Worm (Caenorhabditis elegans) whole organism, midembryonic: ENCODE data around the gene W05H9.2.
A peak's percentile ranks its signal among the peaks of the same experiment; 100 is the strongest.

Experiments used
- T22C8.4 ChIP-seq: fragments of 200-800 bp; sonication (Bioruptor generic); IDR thresholded peaks from 2 replicates; pipeline ENCODE4 v1.3.6; 2022; ENCODE audit warnings: missing genetic modification characterization, missing compliant biosample characterization
- cog-1 ChIP-seq: sonication (generic microtip); optimal IDR thresholded peaks from 2 replicates; lab custom pipeline; 2016; ENCODE audit warnings: missing genetic modification characterization, missing compliant biosample characterization
- flt-1 ChIP-seq: fragments of 200-800 bp; sonication (Bioruptor generic); IDR thresholded peaks from 2 replicates; pipeline ENCODE4 v1.3.6; 2022; ENCODE audit warnings: missing genetic modification characterization, missing compliant biosample characterization
- klf-2 ChIP-seq: fragments of 200-800 bp; sonication (Bioruptor generic); conservative IDR thresholded peaks from 2 replicates; pipeline ENCODE4 v1.3.6; 2022; ENCODE audit warnings: missing genetic modification reagents, missing genetic modification characterization, missing compliant biosample characterization
- med-1 ChIP-seq: sonication (generic microtip); optimal IDR thresholded peaks from 2 replicates; lab custom pipeline; 2017; ENCODE audit warnings: missing genetic modification characterization, mild to moderate bottlenecking, missing compliant biosample characterization, antibody characterized with exemption, missing genetic modification reagents; ENCODE audit not compliant: insufficient read depth
- ref-1 ChIP-seq: fragments of 200-800 bp; sonication (Bioruptor generic); conservative IDR thresholded peaks from 2 replicates; pipeline ENCODE4 v1.3.6; 2022; ENCODE audit warnings: missing genetic modification reagents, missing genetic modification characterization, missing compliant biosample characterization
- tab-1 ChIP-seq: fragments of 200-800 bp; sonication (Bioruptor generic); IDR thresholded peaks from 2 replicates; pipeline ENCODE4 v1.3.6; 2022; ENCODE audit warnings: missing genetic modification characterization, missing compliant biosample characterization
- ztf-23 ChIP-seq: fragments of 200-800 bp; sonication (Bioruptor generic); IDR thresholded peaks from 2 replicates; pipeline ENCODE4 v1.3.6; 2022; ENCODE audit warnings: missing genetic modification reagents, missing genetic modification characterization, missing compliant biosample characterization
- ztf-29 ChIP-seq: fragments of 200-800 bp; sonication (Bioruptor generic); IDR thresholded peaks from 2 replicates; pipeline ENCODE4 v1.3.6; 2022; ENCODE audit warnings: missing genetic modification reagents, missing genetic modification characterization, missing compliant biosample characterization

Gene W05H9.2

DNA sequence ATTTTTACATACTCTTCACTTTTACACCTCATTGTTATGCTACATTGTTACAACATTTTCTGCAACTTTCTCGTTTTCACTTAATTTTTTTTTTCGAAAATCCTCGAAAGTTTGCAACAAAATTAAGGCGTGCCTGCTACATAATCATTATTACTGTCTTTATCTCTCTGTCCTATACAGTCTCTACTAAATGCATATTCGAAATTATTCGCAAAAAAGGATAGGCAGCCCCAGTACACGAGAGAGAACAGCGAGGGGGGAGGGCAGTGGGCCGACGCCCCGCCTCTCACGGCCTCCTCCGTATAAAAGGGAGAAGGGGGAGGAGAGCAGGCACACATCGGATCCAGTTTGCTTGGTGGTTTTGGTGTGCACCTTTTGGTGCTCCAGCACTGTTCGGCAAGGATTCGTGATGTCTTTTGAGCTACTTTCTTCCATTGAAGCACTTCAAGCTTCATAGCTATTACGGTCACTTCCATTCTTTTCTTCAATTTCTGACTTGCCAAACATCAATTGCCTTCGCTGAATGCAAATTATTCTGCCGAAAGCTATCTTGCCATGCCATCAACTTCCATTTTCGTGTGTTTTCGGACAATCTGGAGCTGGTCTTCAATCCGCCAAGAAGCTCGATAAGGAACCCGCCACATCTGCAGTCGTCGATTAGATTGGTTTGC, 14.8 kb upstream of the W05H9.2 start:
- TF ChIP-seq ref-1 (GFP tag; lab: Robert Waterston, UW), result no peak
- TF ChIP-seq tab-1, result no peak
- no peak for TF ChIP-seq ztf-23 (GFP tag; lab: Robert Waterston, UW)
- no peak for TF ChIP-seq med-1 (GFP tag; lab: Kevin White, UChicago)
- TF ChIP-seq flt-1, result peak; percentile 36; the same call in 1 of the 2 replicates
- TF ChIP-seq klf-2 (GFP tag; lab: Robert Waterston, UW), result no peak
- TF ChIP-seq ztf-29, result no peak
- TF ChIP-seq T22C8.4 (GFP tag; lab: Robert Waterston, UW), result no peak
- TF ChIP-seq cog-1 (tag; lab: Kevin White, UChicago), result peak; percentile 10

ce11 chrX:6252752-6253151, 14.1 kb upstream of the W05H9.2 start:
- no peak for TF ChIP-seq ztf-23 (GFP tag; lab: Robert Waterston, UW)

ce11 chrX:6253160-6253559, 13.7 kb upstream of the W05H9.2 start:
- no peak for TF ChIP-seq ztf-23 (GFP tag; lab: Robert Waterston, UW)
- no peak for TF ChIP-seq med-1 (GFP tag; lab: Kevin White, UChicago)
- no peak for TF ChIP-seq ref-1 (GFP tag; lab: Robert Waterston, UW)
- TF ChIP-seq T22C8.4 (GFP tag; lab: Robert Waterston, UW), result no peak
- TF ChIP-seq ztf-29, result no peak
- no peak for TF ChIP-seq cog-1 (tag; lab: Kevin White, UChicago)
- TF ChIP-seq flt-1, result no peak; the same call in 1 of the 2 replicates
- no peak for TF ChIP-seq klf-2 (GFP tag; lab: Robert Waterston, UW)
- no peak for TF ChIP-seq tab-1

DNA sequence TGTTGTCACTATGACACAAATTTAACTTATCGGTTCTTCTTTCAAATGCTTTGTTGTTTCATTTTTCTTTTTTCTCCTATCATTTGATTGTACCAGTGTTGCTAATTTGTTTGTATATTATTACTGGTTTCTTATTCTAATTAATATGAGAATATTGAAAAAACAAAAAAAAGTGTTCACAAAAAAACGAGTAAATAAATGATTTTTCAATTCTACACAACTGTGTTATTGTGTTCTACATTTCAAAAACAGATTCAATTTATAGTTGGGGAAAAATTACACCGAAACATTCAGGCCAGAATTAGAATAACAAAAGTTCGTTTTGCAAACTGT, 13.3 kb upstream of the W05H9.2 start:
- no peak for TF ChIP-seq ztf-29
- no peak for TF ChIP-seq ztf-23 (GFP tag; lab: Robert Waterston, UW)
- no peak for TF ChIP-seq cog-1 (tag; lab: Kevin White, UChicago)

DNA sequence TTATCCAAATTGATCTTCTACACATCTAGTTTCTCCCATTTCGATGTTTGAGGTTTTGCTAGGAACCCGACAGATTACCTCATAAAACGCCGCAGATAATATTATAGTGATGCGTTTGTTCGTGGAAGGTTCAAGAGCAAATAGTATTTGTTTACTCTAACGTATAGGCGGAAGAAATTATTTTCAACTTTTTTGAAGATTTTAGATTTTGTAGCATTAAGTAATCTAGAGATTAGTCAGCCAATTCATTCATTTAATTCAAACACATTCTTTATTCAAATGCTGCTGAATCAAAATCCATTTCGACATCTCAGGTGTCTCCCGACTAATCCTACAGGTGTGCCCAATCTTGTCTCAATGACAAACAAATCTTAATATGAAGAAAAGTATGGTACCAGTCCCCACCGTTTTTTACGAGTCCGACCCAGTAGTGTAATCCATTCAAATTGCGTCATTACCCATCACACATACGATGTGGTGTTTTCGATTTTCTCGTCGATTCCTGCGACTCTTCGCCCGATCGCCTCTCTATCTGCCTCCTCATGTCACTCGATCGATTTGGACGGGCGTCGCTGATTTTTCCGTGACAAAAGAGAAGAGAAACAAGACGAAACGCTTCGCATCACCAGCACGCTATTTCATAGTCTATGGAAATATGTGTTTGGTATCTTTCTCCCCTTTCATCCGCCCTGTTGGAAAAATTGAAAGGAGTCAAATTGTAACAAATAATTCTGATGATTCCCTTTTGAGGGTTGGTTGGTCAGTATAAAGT, 12.8 kb upstream of the W05H9.2 start:
- TF ChIP-seq T22C8.4 (GFP tag; lab: Robert Waterston, UW), result peak; percentile 31; the same call in 1 of the 2 replicates
- TF ChIP-seq flt-1, result peak; percentile 53; the same call in 1 of the 2 replicates
- TF ChIP-seq ztf-29, result no peak
- peak; percentile 16 for TF ChIP-seq cog-1 (tag; lab: Kevin White, UChicago)
- peak; percentile 47; the same call in 1 of the 2 replicates for TF ChIP-seq tab-1

- TF ChIP-seq klf-2 (GFP tag; lab: Robert Waterston, UW) (no peak), T22C8.4 (GFP tag; lab: Robert Waterston, UW) (no peak), ztf-23 (GFP tag; lab: Robert Waterston, UW) (no peak)
Observed at ce11 chrX:6254671-6255031, 12.2 kb upstream of the W05H9.2 start.

ce11 chrX:6255561-6255960, 11.3 kb upstream of the W05H9.2 start:
- TF ChIP-seq flt-1, result 0 out of 2 replicates have a peak, but pooled peaks have one; percentile 60
- no peak for TF ChIP-seq med-1 (GFP tag; lab: Kevin White, UChicago)

- TF ChIP-seq ref-1 (GFP tag; lab: Robert Waterston, UW) (no peak), cog-1 (tag; lab: Kevin White, UChicago) (no peak), ztf-29 (no peak), ztf-23 (GFP tag; lab: Robert Waterston, UW) (no peak), T22C8.4 (GFP tag; lab: Robert Waterston, UW) (no peak), tab-1 (no peak)
Observed at ce11 chrX:6256430-6256829, 10.4 kb upstream of the W05H9.2 start.

DNA sequence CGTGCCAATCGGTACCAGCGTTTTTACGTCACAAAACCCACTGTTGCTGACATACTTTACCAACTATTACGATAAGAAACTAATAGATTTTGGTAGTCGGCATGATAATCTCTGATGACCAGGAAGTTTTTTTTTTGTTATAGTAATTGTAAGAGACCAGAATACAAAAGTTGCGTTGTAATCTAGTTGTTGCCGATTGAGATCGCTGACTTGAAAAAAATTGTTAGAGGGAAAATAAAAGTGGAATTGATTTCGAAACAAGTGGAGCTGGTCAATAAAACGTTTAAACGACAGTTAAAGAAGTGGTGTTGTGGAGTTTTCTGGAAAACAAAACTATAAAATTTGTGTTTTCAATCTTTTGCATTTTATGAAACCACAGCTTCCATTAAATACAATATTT, 9.9 kb upstream of the W05H9.2 start:
- TF ChIP-seq klf-2 (GFP tag; lab: Robert Waterston, UW) (no peak), flt-1 (no peak), cog-1 (tag; lab: Kevin White, UChicago) (no peak), med-1 (GFP tag; lab: Kevin White, UChicago) (no peak), ref-1 (GFP tag; lab: Robert Waterston, UW) (no peak), ztf-23 (GFP tag; lab: Robert Waterston, UW) (no peak), T22C8.4 (GFP tag; lab: Robert Waterston, UW) (no peak), tab-1 (no peak), ztf-29 (no peak)

ce11 chrX:6258409-6258808, 8.4 kb upstream of the W05H9.2 start:
- TF ChIP-seq T22C8.4 (GFP tag; lab: Robert Waterston, UW) (no peak), ztf-29 (0 out of 2 replicates have a peak, but pooled peaks have one; percentile 25)

DNA sequence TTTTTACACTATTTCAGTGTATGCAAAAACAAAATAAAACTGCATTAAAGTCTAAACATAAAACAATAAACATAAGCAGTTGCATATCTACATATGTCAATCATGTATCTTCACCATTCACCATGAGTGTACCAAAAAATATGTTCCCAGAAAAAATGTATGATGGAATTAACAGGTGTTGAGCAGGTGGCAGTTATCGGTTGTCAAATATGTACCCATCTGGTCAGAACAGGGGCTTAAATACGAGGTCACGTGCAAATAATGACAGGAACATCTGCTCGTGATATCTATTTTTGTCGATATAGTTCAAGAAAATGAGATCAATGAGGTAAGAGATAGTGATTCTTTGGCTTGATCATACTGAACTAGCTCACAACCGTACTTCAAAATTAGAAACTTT, 7.8 kb upstream of the W05H9.2 start:
- TF ChIP-seq klf-2 (GFP tag; lab: Robert Waterston, UW) (no peak), cog-1 (tag; lab: Kevin White, UChicago) (no peak), tab-1 (no peak)
